Fruit fly (Drosophila melanogaster) whole organism, embryonic: ENCODE data around the gene Prosbeta6.
A peak's percentile ranks its signal among the peaks of the same experiment; 100 is the strongest.

Experiments used
- B-H2 ChIP-seq: fragments of 200-800 bp; sonication (Bioruptor generic); optimal IDR thresholded peaks from 2 replicates; lab custom pipeline; 2018; ENCODE audit warnings: missing biosample characterization, mild to moderate bottlenecking, missing genetic modification characterization
- BEAF-32 ChIP-seq: fragments of 200-800 bp; sonication (Bioruptor generic); optimal IDR thresholded peaks from 3 replicates; lab custom pipeline; 2017; ENCODE audit warnings: missing biosample characterization, missing genetic modification characterization, mild to moderate bottlenecking, moderate library complexity, missing genetic modification reagents
- Bdp1 ChIP-seq: fragments of 200-800 bp; sonication (Bioruptor generic); optimal IDR thresholded peaks from 3 replicates; lab custom pipeline; 2016; ENCODE audit warnings: missing biosample characterization, missing genetic modification characterization
- Blimp-1 ChIP-seq: fragments of 200-800 bp; sonication (Bioruptor generic); optimal IDR thresholded peaks from 3 replicates; lab custom pipeline; 2018; ENCODE audit warnings: missing biosample characterization, missing genetic modification characterization, mild to moderate bottlenecking, moderate library complexity, missing genetic modification reagents
- CG10274 ChIP-seq: fragments of 200-800 bp; sonication (Bioruptor generic); optimal IDR thresholded peaks from 3 replicates; lab custom pipeline; 2017; ENCODE audit warnings: missing biosample characterization, mild to moderate bottlenecking, missing genetic modification characterization
- CG10366 ChIP-seq: fragments of 200-800 bp; sonication (Bioruptor generic); IDR thresholded peaks from 2 replicates; pipeline ENCODE4 v1.3.6; 2022; ENCODE audit warnings: missing biosample characterization, missing genetic modification characterization
- CG10431 ChIP-seq: fragments of 200-800 bp; sonication (Bioruptor generic); optimal IDR thresholded peaks from 3 replicates; lab custom pipeline; 2018; ENCODE audit warnings: missing biosample characterization, mild to moderate bottlenecking, missing genetic modification characterization
- CG13894 ChIP-seq: fragments of 200-800 bp; sonication (Bioruptor generic); optimal IDR thresholded peaks from 3 replicates; lab custom pipeline; 2018; ENCODE audit warnings: missing biosample characterization, mild to moderate bottlenecking, missing genetic modification characterization, moderate library complexity
- CG15479 ChIP-seq: fragments of 200-800 bp; sonication (Bioruptor generic); optimal IDR thresholded peaks from 3 replicates; lab custom pipeline; 2019; ENCODE audit warnings: missing biosample characterization, mild to moderate bottlenecking, missing genetic modification characterization, moderate library complexity
- CG17802 ChIP-seq: fragments of 200-800 bp; sonication (Bioruptor generic); optimal IDR thresholded peaks from 2 replicates; lab custom pipeline; 2018; ENCODE audit warnings: missing biosample characterization, mild to moderate bottlenecking, missing genetic modification characterization, moderate library complexity
- CG30403 ChIP-seq: fragments of 200-800 bp; sonication (Bioruptor generic); optimal IDR thresholded peaks from 3 replicates; lab custom pipeline; 2016; ENCODE audit warnings: missing biosample characterization, missing genetic modification characterization
- CG31224 ChIP-seq: fragments of 200-800 bp; sonication (Bioruptor generic); IDR thresholded peaks from 2 replicates; pipeline ENCODE4 v1.3.6; 2022; ENCODE audit warnings: missing biosample characterization, missing genetic modification characterization
- CG4328 ChIP-seq: fragments of 200-800 bp; sonication (Bioruptor generic); optimal IDR thresholded peaks from 3 replicates; lab custom pipeline; 2017; ENCODE audit warnings: missing biosample characterization, missing genetic modification reagents, missing genetic modification characterization
- CG4707 ChIP-seq: fragments of 200-800 bp; sonication (Bioruptor generic); optimal IDR thresholded peaks from 2 replicates; lab custom pipeline; 2018; ENCODE audit warnings: missing biosample characterization, mild to moderate bottlenecking, missing genetic modification characterization, moderate library complexity
- CG8478 ChIP-seq: fragments of >200 bp; optimal IDR thresholded peaks from 2 replicates; lab custom pipeline; 2018
- CG8944 ChIP-seq: fragments of 200-800 bp; sonication (Bioruptor generic); optimal IDR thresholded peaks from 3 replicates; lab custom pipeline; 2016; ENCODE audit warnings: missing biosample characterization, missing genetic modification characterization
- CHES-1-like ChIP-seq: fragments of 200-800 bp; sonication (Bioruptor generic); optimal IDR thresholded peaks from 2 replicates; lab custom pipeline; 2016; ENCODE audit warnings: missing biosample characterization, missing genetic modification characterization
- Drgx ChIP-seq: fragments of 200-800 bp; sonication (Bioruptor generic); IDR thresholded peaks from 2 replicates; pipeline ENCODE4 v1.3.6; 2022; ENCODE audit warnings: missing biosample characterization, missing genetic modification characterization
- Elba2 ChIP-seq: fragments of 200-800 bp; sonication (Bioruptor generic); optimal IDR thresholded peaks from 3 replicates; lab custom pipeline; 2016; ENCODE audit warnings: missing biosample characterization, missing genetic modification characterization
- Hey ChIP-seq: fragments of 200-800 bp; sonication (Bioruptor generic); optimal IDR thresholded peaks from 3 replicates; lab custom pipeline; 2018; ENCODE audit warnings: missing biosample characterization, mild to moderate bottlenecking, missing genetic modification characterization
- Hr78 ChIP-seq, 2 experiments: fragments of 200-800 bp in 1 of 2; fragments of >200 bp in 1 of 2; sonication (Bioruptor generic) in 1 of 2; optimal IDR thresholded peaks; 2 replicates each; lab custom pipeline; 2017 to 2019; ENCODE audit warnings: missing biosample characterization in 2 of 2, missing genetic modification characterization in 2 of 2, mild to moderate bottlenecking in 1 of 2, moderate library complexity in 1 of 2
- NFAT ChIP-seq: fragments of 200-800 bp; sonication (Bioruptor generic); IDR thresholded peaks from 2 replicates; pipeline ENCODE4 v1.3.6; 2022; ENCODE audit warnings: missing biosample characterization, missing genetic modification characterization
- PHDP ChIP-seq: fragments of 200-800 bp; sonication (Bioruptor generic); optimal IDR thresholded peaks from 3 replicates; lab custom pipeline; 2018; ENCODE audit warnings: missing biosample characterization, mild to moderate bottlenecking, missing genetic modification characterization, moderate library complexity
- Sox102F ChIP-seq: fragments of 200-800 bp; sonication (Bioruptor generic); optimal IDR thresholded peaks from 2 replicates; lab custom pipeline; 2018; ENCODE audit warnings: missing biosample characterization, mild to moderate bottlenecking, missing genetic modification characterization, moderate library complexity
- Tbp ChIP-seq: fragments of >200 bp; optimal IDR thresholded peaks from 2 replicates; lab custom pipeline; 2018; ENCODE audit warnings: missing biosample characterization, missing genetic modification characterization
- Vsx1 ChIP-seq: fragments of 200-800 bp; sonication (Bioruptor generic); optimal IDR thresholded peaks from 2 replicates; lab custom pipeline; 2017; ENCODE audit warnings: missing biosample characterization, mild to moderate bottlenecking, missing genetic modification characterization, missing genetic modification reagents
- br ChIP-seq: fragments of >200 bp; optimal IDR thresholded peaks from 2 replicates; lab custom pipeline; 2017
- crp ChIP-seq, 2 experiments: fragments of 200-800 bp; sonication (Bioruptor generic); optimal IDR thresholded peaks; 2 replicates in 1 of 2; 3 replicates in 1 of 2; lab custom pipeline; 2017; ENCODE audit warnings: missing biosample characterization in 2 of 2, missing genetic modification characterization in 2 of 2, mild to moderate bottlenecking in 1 of 2, moderate library complexity in 1 of 2
- en ChIP-seq: fragments of 200-800 bp; sonication (Bioruptor generic); optimal IDR thresholded peaks from 2 replicates; lab custom pipeline; 2016; ENCODE audit warnings: missing biosample characterization, missing genetic modification characterization
- ewg ChIP-seq: fragments of 200-800 bp; sonication (Bioruptor generic); optimal IDR thresholded peaks from 3 replicates; lab custom pipeline; 2017; ENCODE audit warnings: mild to moderate bottlenecking, missing biosample characterization, missing genetic modification reagents, missing genetic modification characterization
- gcm ChIP-seq: fragments of 200-800 bp; sonication (Bioruptor generic); optimal IDR thresholded peaks from 2 replicates; lab custom pipeline; 2019; ENCODE audit warnings: missing biosample characterization, mild to moderate bottlenecking, missing genetic modification characterization, moderate library complexity
- gfzf ChIP-seq: fragments of 200-800 bp; sonication (Bioruptor generic); optimal IDR thresholded peaks from 2 replicates; lab custom pipeline; 2016; ENCODE audit warnings: missing biosample characterization, mild to moderate bottlenecking, missing genetic modification characterization, moderate library complexity
- hth ChIP-seq: fragments of >200 bp; optimal IDR thresholded peaks from 2 replicates; lab custom pipeline; 2017; ENCODE audit warnings: inconsistent platforms
- ind ChIP-seq: fragments of 200-800 bp; sonication (Bioruptor generic); optimal IDR thresholded peaks from 3 replicates; lab custom pipeline; 2016; ENCODE audit warnings: missing biosample characterization, missing genetic modification characterization
- kay ChIP-seq: fragments of 200-800 bp; sonication (Bioruptor generic); optimal IDR thresholded peaks from 2 replicates; lab custom pipeline; 2016; ENCODE audit warnings: missing biosample characterization, missing genetic modification characterization
- knrl ChIP-seq: fragments of 200-800 bp; sonication (Bioruptor generic); IDR thresholded peaks from 3 replicates; pipeline ENCODE4 v1.3.6; 2022; ENCODE audit warnings: missing biosample characterization, missing genetic modification characterization; ENCODE audit not compliant: partially characterized antibody
- maf-S ChIP-seq: fragments of 200-800 bp; sonication (Bioruptor generic); optimal IDR thresholded peaks from 2 replicates; lab custom pipeline; 2016; ENCODE audit warnings: missing biosample characterization, missing genetic modification characterization
- mam ChIP-seq: fragments of 200-800 bp; sonication (Bioruptor generic); optimal IDR thresholded peaks from 3 replicates; lab custom pipeline; 2016; ENCODE audit warnings: missing biosample characterization, missing genetic modification characterization
- nerfin-2 ChIP-seq: fragments of 200-800 bp; sonication (Bioruptor generic); IDR thresholded peaks from 2 replicates; pipeline ENCODE4 v1.3.6; 2022; ENCODE audit warnings: missing biosample characterization, missing genetic modification characterization; ENCODE audit not compliant: partially characterized antibody
- peb ChIP-seq: fragments of 200-800 bp; sonication (Bioruptor generic); IDR thresholded peaks from 2 replicates; pipeline ENCODE4 v1.3.6; 2022; ENCODE audit warnings: missing biosample characterization, missing genetic modification characterization
- psq ChIP-seq: fragments of 200-800 bp; sonication (Bioruptor generic); optimal IDR thresholded peaks from 2 replicates; lab custom pipeline; 2017; ENCODE audit warnings: missing biosample characterization, missing genetic modification characterization
- salm ChIP-seq: fragments of 200-800 bp; sonication (Bioruptor generic); optimal IDR thresholded peaks from 2 replicates; lab custom pipeline; 2018; ENCODE audit warnings: missing biosample characterization, mild to moderate bottlenecking, missing genetic modification characterization
- sc ChIP-seq, 3 experiments: fragments of >200 bp in 2 of 3; fragments of 200-800 bp in 1 of 3; sonication (Bioruptor generic) in 1 of 3; optimal IDR thresholded peaks; 2 replicates in 2 of 3; 3 replicates in 1 of 3; lab custom pipeline; 2017; ENCODE audit warnings: mild to moderate bottlenecking in 1 of 3, missing biosample characterization in 1 of 3, missing genetic modification characterization in 1 of 3, missing genetic modification reagents in 1 of 3
- sima ChIP-seq: fragments of 200-800 bp; sonication (Bioruptor generic); optimal IDR thresholded peaks from 2 replicates; lab custom pipeline; 2016; ENCODE audit warnings: missing biosample characterization, missing genetic modification characterization
- sob ChIP-seq: fragments of 200-800 bp; sonication (Bioruptor generic); IDR thresholded peaks from 2 replicates; pipeline ENCODE4 v1.3.6; 2022; ENCODE audit warnings: missing biosample characterization, missing genetic modification characterization
- ssp ChIP-seq: fragments of 200-800 bp; sonication (Bioruptor generic); IDR thresholded peaks from 2 replicates; pipeline ENCODE4 v1.3.6; 2022; ENCODE audit warnings: missing biosample characterization, missing genetic modification characterization
- stc ChIP-seq: fragments of 200-800 bp; sonication (Bioruptor generic); IDR thresholded peaks from 2 replicates; pipeline ENCODE4 v1.3.6; 2022; ENCODE audit warnings: missing biosample characterization, missing genetic modification characterization
- tna ChIP-seq: fragments of 200-800 bp; sonication (Bioruptor generic); IDR thresholded peaks from 2 replicates; pipeline ENCODE4 v1.3.6; 2022; ENCODE audit warnings: missing biosample characterization, missing genetic modification characterization; ENCODE audit not compliant: partially characterized antibody
- trem ChIP-seq: fragments of 200-800 bp; optimal IDR thresholded peaks from 3 replicates; lab custom pipeline; 2019; ENCODE audit warnings: missing biosample characterization, mild to moderate bottlenecking, missing genetic modification characterization, moderate library complexity
- wek ChIP-seq: fragments of 200-800 bp; sonication (Bioruptor generic); optimal IDR thresholded peaks from 3 replicates; lab custom pipeline; 2018; ENCODE audit warnings: missing biosample characterization, mild to moderate bottlenecking, missing genetic modification characterization, moderate library complexity
- zf30C ChIP-seq: fragments of 200-800 bp; sonication (Bioruptor generic); optimal IDR thresholded peaks from 3 replicates; lab custom pipeline; 2018; ENCODE audit warnings: missing biosample characterization, mild to moderate bottlenecking, missing genetic modification characterization

The Prosbeta6 gene

dm6 chr3L:16567495-16567894 lies 42.7 kb downstream of the Prosbeta6 start (continued):
- TF ChIP-seq sima (no peak), maf-S (GFP tag; lab: Kevin White, UChicago) (no peak), psq (GFP tag; lab: Kevin White, UChicago) (no peak), CHES-1-like (no peak), crp (GFP tag; optimal IDR thresholded peaks at IDR 0.05; lab: Kevin White, UChicago) (no peak), Drgx (GFP tag; lab: Robert Waterston, UW) (no peak), B-H2 (GFP tag; lab: Kevin White, UChicago) (no peak), sob (GFP tag; lab: Robert Waterston, UW) (no peak), CG30403 (peak; percentile 43), br (no peak), CG10274 (GFP tag; lab: Kevin White, UChicago) (no peak), CG13894 (no peak), stc (GFP tag; lab: Robert Waterston, UW) (peak; percentile 56), trem (tag; lab: Kevin White, UChicago) (peak; percentile 61), ewg (peak; percentile 70), NFAT (GFP tag; lab: Robert Waterston, UW) (no peak), CG10366 (GFP tag; lab: Robert Waterston, UW) (peak; percentile 33; the same call in 1 of the 2 replicates), Bdp1 (no peak), CG31224 (no peak), kay (GFP tag; lab: Kevin White, UChicago) (no peak), mam (GFP tag; lab: Kevin White, UChicago) (no peak), Tbp (no peak), nerfin-2 (GFP tag; lab: Robert Waterston, UW) (no peak), CG15479 (no peak), Hey (tag; lab: Kevin White, UChicago) (no peak), Vsx1 (GFP tag; lab: Kevin White, UChicago) (peak; percentile 21), CG8478 (lab: Kevin White, UChicago) (no peak), CG17802 (tag; lab: Kevin White, UChicago) (no peak), Hr78 (GFP tag; optimal IDR thresholded peaks at IDR 0.05; lab: Kevin White, UChicago) (no peak), CG8944 (GFP tag; lab: Kevin White, UChicago) (no peak), knrl (no peak), Sox102F (GFP tag; lab: Kevin White, UChicago) (peak; percentile 84), en (no peak), CG10431 (GFP tag; lab: Kevin White, UChicago) (peak; percentile 37), gcm (GFP tag; lab: Kevin White, UChicago) (peak; percentile 83), CG4328 (GFP tag; lab: Kevin White, UChicago) (peak; percentile 56), sc (optimal IDR thresholded peaks at IDR 0.05; lab: Kevin White, UChicago) (no peak), sc (GFP tag; optimal IDR thresholded peaks at IDR 0.05; lab: Kevin White, UChicago) (peak; percentile 48), tna (GFP tag; lab: Robert Waterston, UW) (no peak), PHDP (tag; lab: Kevin White, UChicago) (peak; percentile 76), zf30C (GFP tag; lab: Kevin White, UChicago) (peak; percentile 60), salm (tag; lab: Kevin White, UChicago) (peak; percentile 64), gfzf (GFP tag; lab: Kevin White, UChicago) (no peak), Elba2 (GFP tag; lab: Kevin White, UChicago) (no peak), wek (GFP tag; lab: Kevin White, UChicago) (no peak), hth (lab: Kevin White, UChicago) (no peak), peb (GFP tag; lab: Robert Waterston, UW) (no peak), ind (peak; percentile 27), ssp (GFP tag; lab: Robert Waterston, UW) (0 out of 2 replicates have a peak, but pooled peaks have one; percentile 30), CG4707 (GFP tag; lab: Kevin White, UChicago) (peak; percentile 34), BEAF-32 (GFP tag; lab: Kevin White, UChicago) (no peak), Blimp-1 (GFP tag; lab: Kevin White, UChicago) (peak; percentile 77)
